Fruit fly (Drosophila melanogaster) whole organism, embryonic: ENCODE data around the gene CG4230.

Experiments used
- ATbp ChIP-seq: fragments of 200-800 bp; sonication (Bioruptor generic); optimal IDR thresholded peaks from 2 replicates; lab custom pipeline; 2017; ENCODE audit warnings: missing biosample characterization, mild to moderate bottlenecking, missing genetic modification characterization, missing genetic modification reagents
- B-H1 ChIP-seq: fragments of 200-800 bp; sonication (Bioruptor generic); IDR thresholded peaks from 3 replicates; pipeline ENCODE4 v1.3.6; 2022; ENCODE audit warnings: missing biosample characterization, missing genetic modification characterization
- BtbVII ChIP-seq: fragments of 200-800 bp; sonication (Bioruptor generic); optimal IDR thresholded peaks from 3 replicates; lab custom pipeline; 2017; ENCODE audit warnings: missing biosample characterization, mild to moderate bottlenecking, missing genetic modification characterization
- CG10209 ChIP-seq: fragments of 200-800 bp; sonication (Bioruptor generic); optimal IDR thresholded peaks from 3 replicates; lab custom pipeline; 2017; ENCODE audit warnings: missing biosample characterization, mild to moderate bottlenecking, missing genetic modification characterization, missing genetic modification reagents
- CG10565 ChIP-seq: fragments of 200-800 bp; sonication (Bioruptor generic); optimal IDR thresholded peaks from 3 replicates; lab custom pipeline; 2016; ENCODE audit warnings: missing biosample characterization, mild to moderate bottlenecking, missing genetic modification characterization
- CG12219 ChIP-seq: fragments of 200-800 bp; sonication (Bioruptor generic); optimal IDR thresholded peaks from 3 replicates; lab custom pipeline; 2018; ENCODE audit warnings: missing biosample characterization, mild to moderate bottlenecking, missing genetic modification characterization
- CG12299 ChIP-seq: fragments of 200-800 bp; sonication (Bioruptor generic); optimal IDR thresholded peaks from 2 replicates; lab custom pipeline; 2018; ENCODE audit warnings: missing biosample characterization, mild to moderate bottlenecking, missing genetic modification characterization
- CG12391 ChIP-seq: fragments of 200-800 bp; sonication (Bioruptor generic); optimal IDR thresholded peaks from 3 replicates; lab custom pipeline; 2018; ENCODE audit warnings: missing biosample characterization, mild to moderate bottlenecking, missing genetic modification characterization, moderate library complexity
- CG13287 ChIP-seq: fragments of 200-800 bp; sonication (Bioruptor generic); IDR thresholded peaks from 2 replicates; pipeline ENCODE4 v1.3.6; 2022; ENCODE audit warnings: missing biosample characterization, missing genetic modification characterization; ENCODE audit not compliant: partially characterized antibody
- CG15601 ChIP-seq: fragments of 200-800 bp; sonication (Bioruptor generic); optimal IDR thresholded peaks from 3 replicates; lab custom pipeline; 2019; ENCODE audit warnings: missing biosample characterization, mild to moderate bottlenecking, missing genetic modification characterization, moderate library complexity
- CG16863 ChIP-seq: fragments of 200-800 bp; sonication (Bioruptor generic); optimal IDR thresholded peaks from 3 replicates; lab custom pipeline; 2016; ENCODE audit warnings: missing biosample characterization, missing genetic modification characterization
- CG17186 ChIP-seq: fragments of 200-800 bp; sonication (Bioruptor generic); optimal IDR thresholded peaks from 3 replicates; lab custom pipeline; 2017; ENCODE audit warnings: missing biosample characterization, missing genetic modification reagents, missing genetic modification characterization
- CG17328 ChIP-seq: fragments of 200-800 bp; sonication (Bioruptor generic); IDR thresholded peaks from 2 replicates; pipeline ENCODE4 v1.3.6; 2022; ENCODE audit warnings: missing biosample characterization, missing genetic modification characterization
- CG17361 ChIP-seq: fragments of 200-800 bp; sonication (Bioruptor generic); IDR thresholded peaks from 3 replicates; pipeline ENCODE4 v1.3.6; 2022; ENCODE audit warnings: missing biosample characterization, missing genetic modification characterization
- CG34224 ChIP-seq: fragments of 200-800 bp; sonication (Bioruptor generic); IDR thresholded peaks from 3 replicates; pipeline ENCODE4 v1.3.6; 2022; ENCODE audit warnings: missing biosample characterization, missing genetic modification characterization; ENCODE audit not compliant: partially characterized antibody
- CG7357 ChIP-seq: fragments of 200-800 bp; sonication (Bioruptor generic); IDR thresholded peaks from 3 replicates; pipeline ENCODE4 v1.3.6; 2022; ENCODE audit warnings: missing biosample characterization, missing genetic modification characterization
- CG7839 ChIP-seq: fragments of 200-800 bp; sonication (Bioruptor generic); optimal IDR thresholded peaks from 3 replicates; lab custom pipeline; 2018; ENCODE audit warnings: missing biosample characterization, mild to moderate bottlenecking, missing genetic modification characterization, moderate library complexity
- CG8388 ChIP-seq: fragments of 200-800 bp; sonication (Bioruptor generic); optimal IDR thresholded peaks from 2 replicates; lab custom pipeline; 2019; ENCODE audit warnings: missing biosample characterization, mild to moderate bottlenecking, missing genetic modification characterization, moderate library complexity
- CG8478 ChIP-seq: fragments of >200 bp; optimal IDR thresholded peaks from 2 replicates; lab custom pipeline; 2018
- CG9876 ChIP-seq: fragments of 200-800 bp; sonication (Bioruptor generic); optimal IDR thresholded peaks from 2 replicates; lab custom pipeline; 2016; ENCODE audit warnings: missing biosample characterization, missing genetic modification characterization
- Dbx ChIP-seq: fragments of 200-800 bp; sonication (Bioruptor generic); IDR thresholded peaks from 3 replicates; pipeline ENCODE4 v1.3.6; 2022; ENCODE audit warnings: missing biosample characterization, missing genetic modification characterization
- Fer1 ChIP-seq: fragments of 200-800 bp; sonication (Bioruptor generic); optimal IDR thresholded peaks from 2 replicates; lab custom pipeline; 2017; ENCODE audit warnings: missing biosample characterization, mild to moderate bottlenecking, missing genetic modification characterization
- HLH54F ChIP-seq: fragments of 200-800 bp; sonication (Bioruptor generic); optimal IDR thresholded peaks from 3 replicates; lab custom pipeline; 2016; ENCODE audit warnings: missing biosample characterization, missing genetic modification characterization
- Hand ChIP-seq: fragments of 200-800 bp; sonication (Bioruptor generic); optimal IDR thresholded peaks from 2 replicates; lab custom pipeline; 2017; ENCODE audit warnings: mild to moderate bottlenecking, missing biosample characterization, missing genetic modification reagents, missing genetic modification characterization
- HmgZ ChIP-seq: fragments of 200-800 bp; sonication (Bioruptor generic); optimal IDR thresholded peaks from 2 replicates; lab custom pipeline; 2018; ENCODE audit warnings: missing biosample characterization, mild to moderate bottlenecking, missing genetic modification characterization
- Hr78 ChIP-seq, 2 experiments: fragments of 200-800 bp in 1 of 2; fragments of >200 bp in 1 of 2; sonication (Bioruptor generic) in 1 of 2; optimal IDR thresholded peaks; 2 replicates each; lab custom pipeline; 2017 to 2019; ENCODE audit warnings: missing biosample characterization in 2 of 2, missing genetic modification characterization in 2 of 2, mild to moderate bottlenecking in 1 of 2, moderate library complexity in 1 of 2
- Hsf ChIP-seq: fragments of 200-800 bp; sonication (Bioruptor generic); optimal IDR thresholded peaks from 3 replicates; lab custom pipeline; 2016; ENCODE audit warnings: missing biosample characterization, missing genetic modification characterization
- Jarid2 ChIP-seq: fragments of 200-800 bp; sonication (Bioruptor generic); optimal IDR thresholded peaks from 3 replicates; lab custom pipeline; 2017; ENCODE audit warnings: mild to moderate bottlenecking, missing biosample characterization, missing genetic modification reagents, missing genetic modification characterization
- abd-A ChIP-seq: fragments of 200-800 bp; sonication (Bioruptor generic); optimal IDR thresholded peaks from 3 replicates; lab custom pipeline; 2019; ENCODE audit warnings: missing biosample characterization, mild to moderate bottlenecking, missing genetic modification characterization, moderate library complexity
- btn ChIP-seq: fragments of 200-800 bp; sonication (Bioruptor generic); optimal IDR thresholded peaks from 2 replicates; lab custom pipeline; 2016; ENCODE audit warnings: missing biosample characterization, missing genetic modification characterization
- cwo ChIP-seq: fragments of 200-800 bp; sonication (Bioruptor generic); optimal IDR thresholded peaks from 3 replicates; lab custom pipeline; 2017; ENCODE audit warnings: missing biosample characterization, missing genetic modification characterization, mild to moderate bottlenecking, moderate library complexity, missing genetic modification reagents
- hbn ChIP-seq: fragments of 200-800 bp; sonication (Bioruptor generic); IDR thresholded peaks from 2 replicates; pipeline ENCODE4 v1.3.6; 2022; ENCODE audit warnings: missing biosample characterization, missing genetic modification characterization; ENCODE audit not compliant: partially characterized antibody
- ind ChIP-seq: fragments of 200-800 bp; sonication (Bioruptor generic); optimal IDR thresholded peaks from 3 replicates; lab custom pipeline; 2016; ENCODE audit warnings: missing biosample characterization, missing genetic modification characterization
- lab ChIP-seq: fragments of 200-800 bp; sonication (Bioruptor generic); optimal IDR thresholded peaks from 3 replicates; lab custom pipeline; 2017; ENCODE audit warnings: missing biosample characterization, missing genetic modification characterization, mild to moderate bottlenecking, moderate library complexity, missing genetic modification reagents
- lov ChIP-seq, 2 experiments: fragments of 200-800 bp in 1 of 2; fragments of >200 bp in 1 of 2; sonication (Bioruptor generic) in 1 of 2; IDR thresholded peaks in 1 of 2; optimal IDR thresholded peaks in 1 of 2; 2 replicates in 1 of 2; 3 replicates in 1 of 2; pipeline versions ENCODE4 v1.3.6 to Lab custom; 2017 to 2022; ENCODE audit warnings: missing biosample characterization in 1 of 2, missing genetic modification characterization in 1 of 2
- nerfin-1 ChIP-seq: fragments of 200-800 bp; sonication (Bioruptor generic); optimal IDR thresholded peaks from 3 replicates; lab custom pipeline; 2019; ENCODE audit warnings: missing biosample characterization, mild to moderate bottlenecking, missing genetic modification characterization, moderate library complexity
- nom ChIP-seq: fragments of 200-800 bp; sonication (Bioruptor generic); optimal IDR thresholded peaks from 2 replicates; lab custom pipeline; 2017; ENCODE audit warnings: missing biosample characterization, missing genetic modification characterization, mild to moderate bottlenecking, moderate library complexity, missing genetic modification reagents
- org-1 ChIP-seq: fragments of 200-800 bp; sonication (Bioruptor generic); optimal IDR thresholded peaks from 2 replicates; lab custom pipeline; 2017; ENCODE audit warnings: missing biosample characterization, missing genetic modification characterization
- pros ChIP-seq: fragments of 200-800 bp; sonication (Bioruptor generic); optimal IDR thresholded peaks from 3 replicates; lab custom pipeline; 2019; ENCODE audit warnings: missing biosample characterization, mild to moderate bottlenecking, missing genetic modification characterization, moderate library complexity
- pum ChIP-seq: fragments of 200-800 bp; sonication (Bioruptor generic); optimal IDR thresholded peaks from 2 replicates; lab custom pipeline; 2016; ENCODE audit warnings: missing biosample characterization, missing genetic modification characterization
- repo ChIP-seq: fragments of 200-800 bp; sonication (Bioruptor generic); optimal IDR thresholded peaks from 2 replicates; lab custom pipeline; 2016; ENCODE audit warnings: missing biosample characterization, missing genetic modification characterization
- salm ChIP-seq: fragments of 200-800 bp; sonication (Bioruptor generic); optimal IDR thresholded peaks from 2 replicates; lab custom pipeline; 2018; ENCODE audit warnings: missing biosample characterization, mild to moderate bottlenecking, missing genetic modification characterization
- seq ChIP-seq: fragments of 200-800 bp; sonication (Bioruptor generic); IDR thresholded peaks from 2 replicates; pipeline ENCODE4 v1.3.6; 2022; ENCODE audit warnings: missing biosample characterization, missing genetic modification characterization
- sisA ChIP-seq: fragments of 200-800 bp; sonication (Bioruptor generic); IDR thresholded peaks from 2 replicates; pipeline ENCODE4 v1.3.6; 2022; ENCODE audit warnings: missing biosample characterization, missing genetic modification characterization
- stc ChIP-seq: fragments of 200-800 bp; sonication (Bioruptor generic); IDR thresholded peaks from 2 replicates; pipeline ENCODE4 v1.3.6; 2022; ENCODE audit warnings: missing biosample characterization, missing genetic modification characterization
- sug ChIP-seq: fragments of 200-800 bp; optimal IDR thresholded peaks from 2 replicates; lab custom pipeline; 2019; ENCODE audit warnings: missing biosample characterization, mild to moderate bottlenecking, missing genetic modification characterization, moderate library complexity
- tin ChIP-seq: fragments of 200-800 bp; sonication (Bioruptor generic); optimal IDR thresholded peaks from 3 replicates; lab custom pipeline; 2016; ENCODE audit warnings: missing biosample characterization, missing genetic modification characterization
- zfh1 ChIP-seq: fragments of 200-800 bp; sonication (Bioruptor generic); IDR thresholded peaks from 3 replicates; pipeline ENCODE4 v1.3.6; 2022; ENCODE audit warnings: missing biosample characterization, missing genetic modification characterization
- zfh2 ChIP-seq: fragments of 200-800 bp; sonication (Bioruptor generic); optimal IDR thresholded peaks from 2 replicates; lab custom pipeline; 2016; ENCODE audit warnings: missing biosample characterization, missing genetic modification characterization

Gene CG4230

dm6 chr2L:5060952-5061478 lies 35.0 kb upstream of the CG4230 start (continued):
- TF ChIP-seq CG9876 (GFP tag; lab: Kevin White, UChicago) = no peak
- no peak for TF ChIP-seq hbn (GFP tag; lab: Robert Waterston, UW)
- TF ChIP-seq BtbVII = peak; percentile 71
- TF ChIP-seq nom = no peak
- peak; percentile 52 for TF ChIP-seq CG8388 (GFP tag; lab: Kevin White, UChicago)
- peak; percentile 49 for TF ChIP-seq CG12299 (tag; lab: Kevin White, UChicago)
- no peak for TF ChIP-seq CG16863 (GFP tag; lab: Kevin White, UChicago)
- TF ChIP-seq HmgZ (tag; lab: Kevin White, UChicago) = peak; percentile 67
- TF ChIP-seq CG13287 (GFP tag; lab: Robert Waterston, UW) = 0 out of 2 replicates have a peak, but pooled peaks have one; percentile 7
- peak; percentile 45 for TF ChIP-seq CG15601 (tag; lab: Kevin White, UChicago)
- TF ChIP-seq salm (tag; lab: Kevin White, UChicago) = peak; percentile 24
- TF ChIP-seq Jarid2 (GFP tag; lab: Kevin White, UChicago) = peak; percentile 12
- TF ChIP-seq CG7839 = peak; percentile 80
- no peak for TF ChIP-seq pros (GFP tag; lab: Kevin White, UChicago)
- peak; percentile 91 for TF ChIP-seq lab (GFP tag; lab: Kevin White, UChicago)
- TF ChIP-seq CG17328 (GFP tag; lab: Robert Waterston, UW) = peak; percentile 74
- TF ChIP-seq sisA (GFP tag; lab: Robert Waterston, UW) = peak; percentile 66
- TF ChIP-seq CG12391 = peak; percentile 65
- peak; percentile 80 for TF ChIP-seq pum (GFP tag; lab: Kevin White, UChicago)
- peak; percentile 51; the same call in 1 of the 3 replicates for TF ChIP-seq zfh1
- peak; percentile 43; the same call in 2 of the 3 replicates for TF ChIP-seq B-H1
- no peak for TF ChIP-seq CG8478 (lab: Kevin White, UChicago)
- peak; percentile 65 for TF ChIP-seq stc (GFP tag; lab: Robert Waterston, UW)
- peak; percentile 0 for TF ChIP-seq nerfin-1 (tag; lab: Kevin White, UChicago)
- peak; percentile 66 for TF ChIP-seq CG10209 (GFP tag; lab: Kevin White, UChicago)
- TF ChIP-seq CG7357 (GFP tag; lab: Robert Waterston, UW) = 0 out of 3 replicates have a peak, but pooled peaks have one; percentile 33
- TF ChIP-seq sug = peak; percentile 77
- TF ChIP-seq cwo (GFP tag; lab: Kevin White, UChicago) = peak; percentile 87
- TF ChIP-seq Dbx = peak; percentile 72
- TF ChIP-seq CG12219 = peak; percentile 52
- peak; percentile 77 for TF ChIP-seq seq (GFP tag; lab: Robert Waterston, UW)
- peak; percentile 74 for TF ChIP-seq org-1 (GFP tag; lab: Kevin White, UChicago)
- peak; percentile 73 for TF ChIP-seq ATbp (GFP tag; lab: Kevin White, UChicago)
- no peak for TF ChIP-seq CG17186 (GFP tag; lab: Kevin White, UChicago)
- TF ChIP-seq Hand (GFP tag; lab: Kevin White, UChicago) = peak; percentile 45
- no peak for TF ChIP-seq btn (GFP tag; lab: Kevin White, UChicago)
- peak; percentile 8 for TF ChIP-seq ind (GFP tag; lab: Kevin White, UChicago)
- peak; percentile 22 for TF ChIP-seq HLH54F
- no peak for TF ChIP-seq abd-A (tag; lab: Kevin White, UChicago)
- no peak for TF ChIP-seq Hr78 (GFP tag; optimal IDR thresholded peaks at IDR 0.05; lab: Kevin White, UChicago)
- peak; percentile 15 for TF ChIP-seq repo (GFP tag; lab: Kevin White, UChicago)
- TF ChIP-seq Hsf (GFP tag; lab: Kevin White, UChicago) = peak; percentile 31
- no peak for TF ChIP-seq CG34224 (GFP tag; lab: Robert Waterston, UW)
- peak; percentile 49 for TF ChIP-seq tin (GFP tag; lab: Kevin White, UChicago)
- no peak for TF ChIP-seq CG10565 (GFP tag; lab: Kevin White, UChicago)
- TF ChIP-seq CG17361 (GFP tag; lab: Robert Waterston, UW) = peak; percentile 60
- TF ChIP-seq zfh2 (GFP tag; lab: Kevin White, UChicago) = peak; percentile 59
- TF ChIP-seq Fer1 = peak; percentile 89
- no peak for TF ChIP-seq lov (optimal IDR thresholded peaks at IDR 0.05; lab: Kevin White, UChicago)
- 0 out of 3 replicates have a peak, but pooled peaks have one; percentile 20 for TF ChIP-seq lov (GFP tag; IDR thresholded peaks at IDR 0.05; lab: Robert Waterston, UW)
